Worm (Caenorhabditis elegans): ENCODE measurements around the gene C02H6.1.
A peak's percentile ranks its signal among the peaks of the same experiment; 100 is the strongest.

DNA sequence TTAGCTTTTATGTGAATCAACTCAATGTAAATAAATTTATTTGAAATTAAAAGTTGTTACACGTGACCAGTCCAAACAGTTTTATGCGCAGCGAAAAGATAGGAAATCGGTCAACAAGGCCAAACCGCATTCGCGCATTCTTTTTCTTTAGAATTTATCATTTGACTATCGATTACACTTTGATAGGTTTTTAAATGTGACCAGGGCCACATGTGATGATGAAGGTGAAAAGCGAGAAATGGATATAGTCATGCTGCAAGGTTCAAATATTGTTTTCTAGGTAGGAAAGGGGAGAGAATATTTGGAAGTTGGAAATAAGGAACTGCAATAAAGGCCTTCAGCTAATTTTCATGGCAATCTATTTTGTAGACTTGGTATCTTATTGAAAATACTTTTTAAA, 47.2 kb upstream of the C02H6.1 start:
- TF ChIP-seq rbr-2 (tag; optimal IDR thresholded peaks at IDR 0.05): no peak
- TF ChIP-seq nhr-25 (tag; optimal IDR thresholded peaks at IDR 0.05; ENCODE audit: borderline replicate concordance, insufficient read depth): no peak
- TF ChIP-seq ztf-11 (tag; optimal IDR thresholded peaks at IDR 0.05): no peak
- TF ChIP-seq Y48G9A.11 (GFP tag; IDR thresholded peaks at IDR 0.05): no peak
- no peak for TF ChIP-seq R02D3.7 (tag; optimal IDR thresholded peaks at IDR 0.05)
- no peak for TF ChIP-seq nhr-11 (tag; optimal IDR thresholded peaks at IDR 0.05)
- TF ChIP-seq aha-1 (tag): peak; percentile 66

Measured in whole organism, L4 larva.